Worm (Caenorhabditis elegans) whole organism, late embryonic: ENCODE results near the gene irld-48.

Experiments
- ahr-1 ChIP-seq: sonication (generic microtip); optimal IDR thresholded peaks from 2 replicates; lab custom pipeline; 2016; ENCODE audit warnings: missing genetic modification characterization, missing compliant biosample characterization
- dmd-4 ChIP-seq: sonication (generic microtip); optimal IDR thresholded peaks from 2 replicates; lab custom pipeline; 2016; ENCODE audit warnings: borderline replicate concordance, missing genetic modification characterization, missing compliant biosample characterization
- elt-2 ChIP-seq: sonication (generic microtip); optimal IDR thresholded peaks from 2 replicates; lab custom pipeline; 2016; ENCODE audit warnings: missing genetic modification reagents, missing genetic modification characterization, missing compliant biosample characterization
- pqm-1 ChIP-seq: sonication (generic microtip); optimal IDR thresholded peaks from 2 replicates; lab custom pipeline; 2016; ENCODE audit warnings: missing genetic modification characterization, missing compliant biosample characterization

DNA sequence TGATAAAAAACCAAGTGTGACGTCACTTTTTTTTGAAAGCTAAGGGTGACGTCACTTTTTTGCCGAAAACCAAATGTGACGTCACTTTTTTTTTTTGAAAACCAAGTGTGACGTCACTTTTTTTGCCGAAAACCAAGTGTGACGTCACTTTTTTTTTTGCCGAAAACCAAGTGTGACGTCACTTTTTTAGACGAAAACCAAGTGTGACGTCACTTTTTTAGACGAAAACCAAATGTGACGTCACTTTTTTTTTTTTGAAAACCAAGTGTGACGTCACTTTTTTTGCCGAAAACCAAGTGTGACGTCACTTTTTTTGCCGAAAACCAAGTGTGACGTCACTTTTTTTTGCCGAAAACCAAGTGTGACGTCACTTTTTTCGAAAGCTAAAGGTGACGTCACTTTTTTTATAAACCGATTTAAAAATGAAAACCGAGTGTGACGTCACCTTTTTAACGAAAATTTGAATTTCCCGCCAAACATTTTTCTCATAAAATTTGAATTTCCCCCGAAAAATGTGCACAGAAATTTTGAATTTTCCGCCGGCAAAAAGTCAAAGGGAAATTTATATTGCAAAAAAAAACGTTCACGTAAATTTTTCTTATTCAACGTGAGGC, 42.1 kb downstream of the irld-48 start:
- TF ChIP-seq pqm-1 (tag; lab: Kevin White, UChicago) = no peak
- no peak for TF ChIP-seq dmd-4 (tag; lab: Kevin White, UChicago)
- TF ChIP-seq elt-2 (tag; lab: Kevin White, UChicago) = no peak
- no peak for TF ChIP-seq ahr-1 (tag; lab: Kevin White, UChicago)
